Worm (Caenorhabditis elegans) whole organism, midembryonic: ENCODE results near the gene T03F6.4.

Source experiments
- cog-1 ChIP-seq: sonication (generic microtip); optimal IDR thresholded peaks from 2 replicates; lab custom pipeline; 2016; ENCODE audit warnings: missing genetic modification characterization, missing compliant biosample characterization
- flt-1 ChIP-seq: fragments of 200-800 bp; sonication (Bioruptor generic); IDR thresholded peaks from 2 replicates; pipeline ENCODE4 v1.3.6; 2022; ENCODE audit warnings: missing genetic modification characterization, missing compliant biosample characterization
- med-1 ChIP-seq: sonication (generic microtip); optimal IDR thresholded peaks from 2 replicates; lab custom pipeline; 2017; ENCODE audit warnings: missing genetic modification characterization, mild to moderate bottlenecking, missing compliant biosample characterization, antibody characterized with exemption, missing genetic modification reagents; ENCODE audit not compliant: insufficient read depth
- ref-1 ChIP-seq: fragments of 200-800 bp; sonication (Bioruptor generic); conservative IDR thresholded peaks from 2 replicates; pipeline ENCODE4 v1.3.6; 2022; ENCODE audit warnings: missing genetic modification reagents, missing genetic modification characterization, missing compliant biosample characterization
- tab-1 ChIP-seq: fragments of 200-800 bp; sonication (Bioruptor generic); IDR thresholded peaks from 2 replicates; pipeline ENCODE4 v1.3.6; 2022; ENCODE audit warnings: missing genetic modification characterization, missing compliant biosample characterization

DNA sequence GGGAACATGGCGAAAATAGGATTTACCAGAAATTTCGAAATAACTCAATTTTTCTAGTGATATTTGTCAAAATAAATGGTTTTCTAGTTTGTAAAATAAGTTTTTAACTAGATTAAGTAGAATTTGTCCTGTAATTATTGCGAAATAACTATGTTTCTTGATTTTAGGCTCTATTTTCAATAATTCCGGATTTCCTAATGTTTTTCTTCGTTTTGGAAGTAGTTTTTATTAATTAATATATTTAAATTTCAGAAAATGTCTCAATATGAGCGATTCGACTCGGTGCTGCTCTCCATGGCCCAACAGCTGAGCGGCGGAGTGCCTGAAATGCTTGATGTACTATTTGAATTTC lies 44.7 kb upstream of the T03F6.4 start, which contains the start of gene nud-1:
- no peak for TF ChIP-seq flt-1 (GFP tag; lab: Robert Waterston, UW)
- TF ChIP-seq tab-1 = no peak
- no peak for TF ChIP-seq cog-1 (tag; lab: Kevin White, UChicago)
- no peak for TF ChIP-seq med-1 (GFP tag; lab: Kevin White, UChicago)
- TF ChIP-seq ref-1 (GFP tag; lab: Robert Waterston, UW) = no peak
